Worm (Caenorhabditis elegans) whole organism, L3 larva: ENCODE data around the gene C45G9.10.
A peak's percentile ranks its signal among the peaks of the same experiment; 100 is the strongest.

Experiments
- ama-1 ChIP-seq: fragments of 150-350 bp; optimal IDR thresholded peaks from 2 replicates; lab custom pipeline; 2018
- hmg-11 ChIP-seq: sonication (generic microtip); optimal IDR thresholded peaks from 2 replicates; lab custom pipeline; 2016; ENCODE audit warnings: missing genetic modification characterization, missing compliant biosample characterization
- nhr-237 ChIP-seq: fragments of 150-350 bp; optimal IDR thresholded peaks from 2 replicates; lab custom pipeline; 2014; ENCODE audit warnings: missing biosample characterization, missing genetic modification characterization

DNA sequence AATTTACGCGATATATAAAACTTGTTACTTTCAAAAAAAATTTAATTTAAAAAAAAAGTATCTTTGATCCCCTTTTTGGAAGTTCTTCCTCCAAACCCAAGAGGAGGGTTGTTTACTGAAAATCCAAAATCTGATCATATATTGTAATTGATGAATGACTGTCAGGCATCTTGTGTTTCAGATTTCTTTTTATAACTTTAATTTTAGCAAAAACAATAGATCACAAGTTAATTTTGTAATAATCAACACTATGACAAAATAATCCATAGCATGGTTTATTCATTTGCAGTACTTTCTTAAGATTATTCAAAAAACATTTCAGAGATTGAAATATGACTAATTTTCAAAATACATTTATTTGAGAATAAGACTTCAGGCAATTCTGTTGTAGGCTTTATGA is 30.6 kb upstream of the C45G9.10 start:
- TF ChIP-seq ama-1 (lab: Kevin White, UChicago) (peak; percentile 14), nhr-237 (no peak), hmg-11 (no peak)
